Fruit fly (Drosophila melanogaster) whole organism, prepupa: Measurements from ENCODE around the gene chinmo.

ENCODE experiments used
- CG11762 ChIP-seq: fragments of 200-800 bp; sonication (Bioruptor generic); optimal IDR thresholded peaks from 3 replicates; lab custom pipeline; 2016; ENCODE audit warnings: missing biosample characterization, missing genetic modification characterization; ENCODE audit not compliant: insufficient read depth
- CG6163 ChIP-seq: fragments of 200-800 bp; sonication (Bioruptor generic); IDR thresholded peaks from 3 replicates; pipeline ENCODE4 v1.3.6; 2022; ENCODE audit warnings: missing biosample characterization, missing genetic modification characterization
- OdsH ChIP-seq: fragments of 200-800 bp; sonication (Bioruptor generic); optimal IDR thresholded peaks from 3 replicates; lab custom pipeline; 2016; ENCODE audit warnings: missing biosample characterization, missing genetic modification characterization
- Sox15 ChIP-seq: fragments of 200-800 bp; sonication (Bioruptor generic); optimal IDR thresholded peaks from 3 replicates; lab custom pipeline; 2016; ENCODE audit warnings: missing biosample characterization, missing genetic modification characterization

DNA sequence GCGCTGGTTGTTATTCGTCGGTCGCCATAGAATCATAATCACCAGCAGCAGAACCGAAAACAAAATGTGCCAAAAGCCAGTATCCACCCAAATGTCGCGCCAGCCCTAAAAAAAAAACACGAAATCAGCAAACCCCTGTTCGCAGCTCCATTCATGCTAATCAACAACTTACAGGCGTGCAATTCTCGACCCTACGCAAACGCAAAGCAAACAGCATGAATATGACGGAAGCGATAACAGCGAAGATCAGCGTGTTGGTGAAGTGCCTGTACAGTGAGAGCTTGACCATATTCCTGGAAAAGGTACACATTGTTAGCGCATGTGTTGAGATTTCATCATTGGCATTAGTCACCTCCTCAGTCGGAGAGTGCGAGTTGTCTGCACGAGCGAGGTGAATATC is 57.1 kb downstream of the chinmo start:
- TF ChIP-seq CG6163 (GFP tag; lab: Robert Waterston, UW) = no peak
- TF ChIP-seq Sox15 = no peak
- no peak for TF ChIP-seq CG11762 (GFP tag; lab: Kevin White, UChicago)
- no peak for TF ChIP-seq OdsH (GFP tag; lab: Kevin White, UChicago)
